Fruit fly (Drosophila melanogaster): ENCODE measurements around the gene Inx7.

- TF ChIP-seq Dll (optimal IDR thresholded peaks at IDR 0.05) (no peak), pan (optimal IDR thresholded peaks at IDR 0.05) (no peak), usp (GFP tag; optimal IDR thresholded peaks at IDR 0.05) (no peak)
These were observed 14.3 kb upstream of the Inx7 start for dm6 chrX:7007693-7008092.
